Worm (Caenorhabditis elegans): Measurements from ENCODE around the gene wnk-1.
"Not testable (repeated sequence)": the region's sequence is repeated elsewhere in the genome, so short reads cannot be mapped to it uniquely, and the experiment has no call there.

Gene wnk-1

DNA sequence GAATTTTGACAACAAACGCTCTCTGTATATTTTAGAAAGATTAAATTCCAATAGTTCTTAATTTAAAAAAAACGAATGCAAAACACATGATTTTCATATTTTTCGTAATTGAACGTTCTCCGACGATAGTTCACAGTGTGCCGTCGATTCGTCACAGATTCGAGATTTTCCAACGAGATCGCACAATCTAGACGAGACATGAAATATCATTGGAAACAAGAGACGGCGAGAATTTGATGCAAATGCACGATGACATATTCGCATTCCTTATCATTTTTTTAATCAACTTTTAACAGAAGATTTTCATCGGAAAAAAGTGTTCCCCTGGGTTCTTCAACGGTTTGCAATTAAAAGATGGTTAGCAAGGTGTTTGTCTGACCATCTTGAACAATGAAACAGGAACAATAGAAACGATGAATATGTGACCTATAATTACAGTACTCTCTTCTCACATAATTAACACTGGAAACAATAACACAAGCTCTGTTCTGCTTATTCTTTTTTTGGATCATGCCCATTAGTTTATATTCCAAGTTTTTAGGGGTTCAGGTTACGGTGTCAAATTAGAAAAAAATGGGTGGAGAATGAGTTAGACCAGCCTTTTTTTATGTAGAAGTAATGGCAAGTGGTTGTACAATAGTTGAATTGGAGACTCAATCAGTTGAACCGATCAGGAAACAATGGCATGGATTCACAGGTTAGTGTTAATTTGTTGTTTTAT lies 32.7 kb downstream of the wnk-1 start, which contains the start of gene Y11D7A.3:
Gene Y11D7A.3, plus strand, starts transcription at position 671 of the 721 bp plus-strand sequence.
- TF ChIP-seq ceh-88 (GFP tag; IDR thresholded peaks at IDR 0.05) (no peak), elt-3 (tag; optimal IDR thresholded peaks at IDR 0.05) (peak in 1 of 6 experiments; percentile 65), tbx-2 (tag; optimal IDR thresholded peaks at IDR 0.05) (peak; percentile 15), hlh-17 (GFP tag; optimal IDR thresholded peaks at IDR 0.05; ENCODE audit: borderline replicate concordance) (no peak), lin-35 (GFP tag; optimal IDR thresholded peaks at IDR 0.05) (peak in 1 of 2 experiments; percentile 11), unc-130 (tag; optimal IDR thresholded peaks at IDR 0.05) (peak; percentile 58)

DNA sequence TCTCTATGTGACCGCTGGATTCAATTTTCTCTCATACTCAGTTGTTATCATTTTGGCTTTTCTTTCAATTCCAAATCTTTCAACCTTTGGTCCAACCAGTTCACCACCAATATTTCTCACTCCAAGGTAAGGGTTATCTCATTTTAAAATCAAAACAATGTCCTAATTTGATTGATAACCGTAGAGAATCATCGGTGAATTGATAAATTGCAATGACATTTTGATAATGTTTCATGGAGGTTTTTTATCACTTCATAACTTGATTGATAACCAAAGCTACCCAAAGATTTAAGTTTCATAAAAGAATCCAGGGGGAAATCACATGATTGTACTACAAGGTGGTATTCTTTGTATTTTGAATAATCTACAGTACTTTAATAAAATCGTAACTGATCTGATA lies 39.2 kb downstream of the wnk-1 start:
- TF ChIP-seq nhr-76 (tag; optimal IDR thresholded peaks at IDR 0.05) (no peak), blmp-1 (tag; optimal IDR thresholded peaks at IDR 0.05) (peak; percentile 12), mdl-1 (tag; optimal IDR thresholded peaks at IDR 0.05) (no peak), mep-1 (tag; optimal IDR thresholded peaks at IDR 0.05) (no peak), elt-3 (tag; optimal IDR thresholded peaks at IDR 0.05) (peak in 1 of 6 experiments; percentile 73)

DNA sequence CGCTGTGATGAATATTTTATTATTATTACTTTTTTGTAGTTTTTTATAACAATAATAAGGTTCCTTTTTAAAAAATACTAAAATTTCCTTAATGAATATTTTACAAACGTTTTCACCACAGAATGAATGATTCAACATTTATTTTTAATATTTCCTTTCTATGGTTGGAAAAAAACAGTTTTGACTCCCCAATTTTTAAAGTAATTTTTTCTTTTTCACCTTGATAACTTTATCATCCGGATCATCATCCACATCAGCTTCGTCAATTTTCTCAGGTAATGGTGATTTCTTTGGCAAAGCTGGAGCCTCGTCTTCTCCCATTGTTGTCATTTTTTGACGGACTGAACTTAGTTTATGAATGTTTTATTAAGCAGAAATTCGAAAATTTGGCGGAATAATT lies 43.8 kb downstream of the wnk-1 start, which contains the start of gene rab-28:
Gene rab-28, minus strand, starts transcription at position 343 of the 400 bp plus-strand sequence.
- TF ChIP-seq pqm-1 (tag; optimal IDR thresholded peaks at IDR 0.05): no peak
- TF ChIP-seq sptf-1 (tag; optimal IDR thresholded peaks at IDR 0.05): no peak
- no peak for TF ChIP-seq elt-2 (tag; optimal IDR thresholded peaks at IDR 0.05)
- TF ChIP-seq blmp-1 (tag; optimal IDR thresholded peaks at IDR 0.05): no peak
- no peak for TF ChIP-seq jun-1 (tag; optimal IDR thresholded peaks at IDR 0.05)
- no peak for TF ChIP-seq skn-1 (tag; optimal IDR thresholded peaks at IDR 0.05)
- TF ChIP-seq mab-9 (GFP tag; IDR thresholded peaks at IDR 0.05): no peak
- TF ChIP-seq efl-1 (optimal IDR thresholded peaks at IDR 0.05): no peak
- TF ChIP-seq efl-1 (GFP tag; optimal IDR thresholded peaks at IDR 0.05 in 1 of 2): no peak
- TF ChIP-seq nhr-19 (GFP tag; conservative IDR thresholded peaks at IDR 0.05): no peak
- no peak for TF ChIP-seq C04F5.9 (tag; optimal IDR thresholded peaks at IDR 0.05)
- TF ChIP-seq ztf-4 (tag; optimal IDR thresholded peaks at IDR 0.05): no peak
- no peak for TF ChIP-seq C34B4.2 (tag; optimal IDR thresholded peaks at IDR 0.05)
- no peak for TF ChIP-seq nhr-76 (tag; optimal IDR thresholded peaks at IDR 0.05)

DNA sequence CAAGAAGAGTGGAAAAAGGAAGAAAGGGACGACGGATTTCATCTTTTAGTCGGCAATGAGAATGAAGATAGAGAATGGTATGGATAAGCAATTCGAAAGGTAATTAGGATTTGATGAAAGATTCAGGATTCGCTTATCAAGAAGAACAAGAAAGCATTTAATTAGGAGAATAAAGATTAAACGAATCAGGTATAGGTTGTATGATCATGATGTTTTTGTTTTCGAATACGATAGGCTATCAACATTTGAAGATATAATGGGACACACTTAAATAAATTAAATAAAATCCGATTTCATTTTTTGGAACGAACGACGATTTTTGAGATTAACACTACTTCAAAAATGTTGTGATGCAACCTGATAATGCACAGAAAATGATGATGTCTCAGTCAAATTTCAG lies 45.5 kb downstream of the wnk-1 start, which contains the start of gene Y11D7A.5:
Gene Y11D7A.5, minus strand, starts transcription at position 101 of the 400 bp plus-strand sequence.
- TF ChIP-seq blmp-1 (tag; optimal IDR thresholded peaks at IDR 0.05) (peak; percentile 20), vab-15 (tag; optimal IDR thresholded peaks at IDR 0.05) (no peak)

DNA sequence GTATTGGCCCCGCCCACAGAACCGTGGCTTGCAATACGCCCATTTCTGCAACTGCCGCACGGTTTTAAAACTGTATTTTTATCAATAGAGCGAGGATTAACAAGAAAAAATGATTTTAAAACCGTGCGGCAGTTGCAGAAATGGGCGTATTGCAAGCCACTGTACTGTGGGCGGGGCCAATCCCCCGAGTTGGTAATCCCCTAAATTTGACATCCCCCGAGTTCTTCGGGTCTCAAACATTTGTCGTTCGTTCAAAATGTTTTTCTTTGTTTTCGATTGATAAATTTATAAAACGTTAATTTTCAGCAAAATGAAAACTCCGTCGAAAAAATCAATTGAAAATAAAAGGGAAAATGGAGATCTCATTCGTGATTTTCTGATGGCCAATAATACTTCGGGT lies 49.3 kb downstream of the wnk-1 start, which contains the start of gene Y11D7A.7:
Gene Y11D7A.7, plus strand, starts transcription at position 301 of the 400 bp plus-strand sequence.
- not testable (repeated sequence) for TF ChIP-seq lsy-2 (tag; optimal IDR thresholded peaks at IDR 0.05); lir-3 (tag; optimal IDR thresholded peaks at IDR 0.05; ENCODE audit: poor library complexity); lin-13 (GFP tag; optimal IDR thresholded peaks at IDR 0.05)

DNA sequence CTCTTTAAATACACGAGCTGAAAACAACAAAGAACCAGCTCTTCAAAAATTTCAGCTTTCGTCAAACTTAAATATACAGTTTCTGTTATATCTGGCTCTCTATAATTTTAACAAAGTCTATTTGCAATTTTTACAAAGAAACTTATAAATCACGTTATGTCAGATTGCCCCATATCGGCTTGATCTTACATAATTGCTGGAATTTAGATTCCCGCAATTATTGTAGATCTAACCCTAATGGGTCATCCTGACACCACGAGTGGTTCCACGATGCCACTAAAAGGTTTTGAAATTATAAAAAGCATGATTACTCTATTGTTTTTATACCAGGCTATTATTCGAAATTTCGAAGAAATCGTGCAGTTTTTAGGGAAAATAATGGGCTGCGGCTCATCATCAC lies 51.2 kb downstream of the wnk-1 start, which contains the start of gene Y11D7A.8:
Gene Y11D7A.8, plus strand, starts transcription at position 301 of the 400 bp plus-strand sequence.
- TF ChIP-seq isw-1 (GFP tag; IDR thresholded peaks at IDR 0.05): no peak
- TF ChIP-seq efl-1 (optimal IDR thresholded peaks at IDR 0.05): no peak
- TF ChIP-seq efl-1 (GFP tag; optimal IDR thresholded peaks at IDR 0.05 in 1 of 2): peak in 1 of 2 experiments; percentile 83
- no peak for TF ChIP-seq egl-13 (tag; optimal IDR thresholded peaks at IDR 0.05)
- TF ChIP-seq hlh-17 (GFP tag; optimal IDR thresholded peaks at IDR 0.05; ENCODE audit: borderline replicate concordance): no peak

DNA sequence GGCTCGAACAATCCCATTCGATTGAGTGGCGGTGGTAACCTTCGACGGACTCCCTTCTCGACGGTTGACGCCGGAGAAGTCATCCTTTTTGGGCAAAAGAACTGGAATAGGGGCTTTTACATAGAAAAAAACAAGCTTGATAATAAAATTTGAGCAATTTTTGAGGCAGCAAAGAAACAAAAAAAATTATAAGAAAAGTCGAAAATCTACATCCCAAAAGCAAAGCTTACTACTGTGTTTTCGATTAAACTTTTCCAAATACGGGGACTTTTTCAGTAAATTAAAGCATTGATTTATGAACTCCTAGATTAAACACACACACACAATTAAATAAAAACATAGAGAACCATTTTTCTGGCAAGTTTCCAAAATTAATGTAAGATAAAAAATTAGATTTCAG lies 56.1 kb downstream of the wnk-1 start, which contains the start of gene Y11D7A.9:
Gene Y11D7A.9, minus strand, starts transcription at position 101 of the 400 bp plus-strand sequence.
- no peak for TF ChIP-seq ztf-4 (tag; optimal IDR thresholded peaks at IDR 0.05)
- TF ChIP-seq lin-39 (tag; optimal IDR thresholded peaks at IDR 0.05): no peak
- TF ChIP-seq nhr-237 (tag; optimal IDR thresholded peaks at IDR 0.05): no peak
- TF ChIP-seq elt-2 (tag; optimal IDR thresholded peaks at IDR 0.05): no peak
- no peak for TF ChIP-seq aly-2 (tag; optimal IDR thresholded peaks at IDR 0.05)
- TF ChIP-seq mab-9 (GFP tag; IDR thresholded peaks at IDR 0.05): no peak

Measured in whole organism, L1 larva.